Worm (Caenorhabditis elegans) whole organism, L3 larva: ENCODE measurements around the gene C25F9.10.

ENCODE experiments used
- aly-2 ChIP-seq: fragments of 150-350 bp; optimal IDR thresholded peaks from 2 replicates; lab custom pipeline; 2014; ENCODE audit warnings: missing biosample characterization, missing genetic modification characterization
- ceh-28 ChIP-seq: fragments of 150-350 bp; optimal IDR thresholded peaks from 2 replicates; lab custom pipeline; 2014; ENCODE audit warnings: missing biosample characterization, missing genetic modification reagents, missing genetic modification characterization
- ceh-82 ChIP-seq: fragments of 150-350 bp; optimal IDR thresholded peaks from 2 replicates; lab custom pipeline; 2014; ENCODE audit warnings: missing biosample characterization, missing genetic modification characterization
- elt-2 ChIP-seq: sonication (generic microtip); optimal IDR thresholded peaks from 2 replicates; lab custom pipeline; 2016; ENCODE audit warnings: missing genetic modification reagents, mild to moderate bottlenecking, missing genetic modification characterization, missing compliant biosample characterization
- nhr-237 ChIP-seq: fragments of 150-350 bp; optimal IDR thresholded peaks from 2 replicates; lab custom pipeline; 2014; ENCODE audit warnings: missing biosample characterization, missing genetic modification characterization
- nhr-28 ChIP-seq: fragments of 150-350 bp; optimal IDR thresholded peaks from 2 replicates; lab custom pipeline; 2014; ENCODE audit warnings: missing biosample characterization, missing genetic modification characterization
- skn-1 ChIP-seq: fragments of 150-350 bp; optimal IDR thresholded peaks from 2 replicates; lab custom pipeline; 2014; ENCODE audit warnings: missing biosample characterization, missing genetic modification characterization
- tbx-2 ChIP-seq: sonication (generic microtip); optimal IDR thresholded peaks from 2 replicates; lab custom pipeline; 2016; ENCODE audit warnings: mild to moderate bottlenecking, missing genetic modification characterization, missing compliant biosample characterization
- ztf-11 ChIP-seq: fragments of 150-350 bp; optimal IDR thresholded peaks from 2 replicates; lab custom pipeline; 2014; ENCODE audit warnings: missing biosample characterization, missing genetic modification characterization

DNA sequence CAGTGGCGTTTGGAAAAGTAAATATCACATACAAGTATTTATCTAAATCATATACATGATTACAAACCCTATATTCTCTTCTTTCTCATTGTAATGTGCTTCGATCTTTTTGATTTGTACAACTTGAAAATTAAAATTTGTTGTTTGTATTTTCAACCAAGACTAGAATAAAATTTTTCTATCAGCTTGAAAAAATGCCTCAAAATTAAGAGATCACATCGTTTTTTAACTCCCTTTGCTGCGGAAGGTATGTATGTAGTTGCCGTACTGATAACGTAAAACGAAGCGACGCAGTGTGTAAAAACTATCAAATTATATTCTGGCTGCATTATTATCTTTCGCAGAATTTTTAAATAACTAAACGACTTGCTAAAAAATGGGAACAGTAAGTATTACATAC, 12.3 kb downstream of the C25F9.10 start, which contains the start of gene C25F9.15:
- no peak for TF ChIP-seq ceh-28 (tag; lab: Kevin White, UChicago)
- TF ChIP-seq elt-2 (tag; lab: Kevin White, UChicago) = peak; percentile 42
- no peak for TF ChIP-seq nhr-28 (tag; lab: Kevin White, UChicago)
- no peak for TF ChIP-seq tbx-2 (tag; lab: Kevin White, UChicago)
- TF ChIP-seq ztf-11 (tag; lab: Kevin White, UChicago) = no peak
- no peak for TF ChIP-seq skn-1
- TF ChIP-seq ceh-82 (tag; lab: Kevin White, UChicago) = no peak
- no peak for TF ChIP-seq nhr-237 (tag; lab: Kevin White, UChicago)
- no peak for TF ChIP-seq aly-2 (tag; lab: Kevin White, UChicago)
